Worm (Caenorhabditis elegans) whole organism, midembryonic: ENCODE results near the gene irld-20.

Experiments used
- T22C8.4 ChIP-seq: fragments of 200-800 bp; sonication (Bioruptor generic); IDR thresholded peaks from 2 replicates; pipeline ENCODE4 v1.3.6; 2022; ENCODE audit warnings: missing genetic modification characterization, missing compliant biosample characterization
- flt-1 ChIP-seq: fragments of 200-800 bp; sonication (Bioruptor generic); IDR thresholded peaks from 2 replicates; pipeline ENCODE4 v1.3.6; 2022; ENCODE audit warnings: missing genetic modification characterization, missing compliant biosample characterization
- klf-2 ChIP-seq: fragments of 200-800 bp; sonication (Bioruptor generic); conservative IDR thresholded peaks from 2 replicates; pipeline ENCODE4 v1.3.6; 2022; ENCODE audit warnings: missing genetic modification reagents, missing genetic modification characterization, missing compliant biosample characterization
- ref-1 ChIP-seq: fragments of 200-800 bp; sonication (Bioruptor generic); conservative IDR thresholded peaks from 2 replicates; pipeline ENCODE4 v1.3.6; 2022; ENCODE audit warnings: missing genetic modification reagents, missing genetic modification characterization, missing compliant biosample characterization
- tab-1 ChIP-seq: fragments of 200-800 bp; sonication (Bioruptor generic); IDR thresholded peaks from 2 replicates; pipeline ENCODE4 v1.3.6; 2022; ENCODE audit warnings: missing genetic modification characterization, missing compliant biosample characterization
- ztf-23 ChIP-seq: fragments of 200-800 bp; sonication (Bioruptor generic); IDR thresholded peaks from 2 replicates; pipeline ENCODE4 v1.3.6; 2022; ENCODE audit warnings: missing genetic modification reagents, missing genetic modification characterization, missing compliant biosample characterization
- ztf-29 ChIP-seq: fragments of 200-800 bp; sonication (Bioruptor generic); IDR thresholded peaks from 2 replicates; pipeline ENCODE4 v1.3.6; 2022; ENCODE audit warnings: missing genetic modification reagents, missing genetic modification characterization, missing compliant biosample characterization

DNA sequence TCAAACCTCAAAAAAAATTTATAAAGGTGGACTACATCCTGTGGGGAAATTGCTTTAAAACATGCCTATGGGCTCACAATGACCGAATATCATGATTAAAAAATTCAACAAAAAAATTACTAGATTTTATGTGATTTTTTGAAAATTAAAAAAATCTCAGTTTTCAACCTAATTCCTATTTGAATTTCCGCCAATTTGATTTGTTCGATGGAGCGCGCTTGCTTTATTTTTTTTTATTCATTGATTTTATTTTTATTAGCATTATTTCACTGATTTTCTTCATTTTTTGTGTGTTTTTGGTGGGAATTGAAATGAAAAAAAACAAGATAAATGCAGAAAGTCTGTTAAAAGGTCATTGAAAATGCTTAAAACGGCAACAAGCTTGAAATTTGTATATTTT lies 12.0 kb upstream of the irld-20 start:
- TF ChIP-seq tab-1 (GFP tag; lab: Robert Waterston, UW) = no peak
- TF ChIP-seq T22C8.4 (GFP tag; lab: Robert Waterston, UW) = no peak
- TF ChIP-seq ztf-23 = no peak
- no peak for TF ChIP-seq flt-1
- no peak for TF ChIP-seq klf-2
- TF ChIP-seq ref-1 (GFP tag; lab: Robert Waterston, UW) = no peak
- TF ChIP-seq ztf-29 (GFP tag; lab: Robert Waterston, UW) = no peak
